Worm (Caenorhabditis elegans) whole organism, early embryonic: ENCODE results near the gene rpoa-1.

Source experiments
- B0310.2 ChIP-seq: sonication (generic microtip); optimal IDR thresholded peaks from 2 replicates; lab custom pipeline; 2016; ENCODE audit warnings: mild to moderate bottlenecking, missing genetic modification characterization, missing compliant biosample characterization
- F13C5.2 ChIP-seq: sonication (generic microtip); optimal IDR thresholded peaks from 2 replicates; lab custom pipeline; 2017; ENCODE audit warnings: mild to moderate bottlenecking, missing genetic modification characterization, inconsistent platforms, missing compliant biosample characterization
- aly-1 ChIP-seq: sonication (generic microtip); optimal IDR thresholded peaks from 2 replicates; lab custom pipeline; 2016; ENCODE audit warnings: missing genetic modification characterization, missing compliant biosample characterization
- ama-1 ChIP-seq: fragments of 150-350 bp; optimal IDR thresholded peaks from 2 replicates; lab custom pipeline; 2014
- ceh-13 ChIP-seq: fragments of 200-800 bp; sonication (Bioruptor generic); optimal IDR thresholded peaks from 2 replicates; lab custom pipeline; 2018; ENCODE audit warnings: mild to moderate bottlenecking, missing genetic modification characterization, missing compliant biosample characterization
- ceh-36 ChIP-seq: sonication (generic microtip); optimal IDR thresholded peaks from 2 replicates; lab custom pipeline; 2016; ENCODE audit warnings: missing genetic modification characterization, inconsistent platforms, missing compliant biosample characterization
- ets-7 ChIP-seq: sonication (generic microtip); optimal IDR thresholded peaks from 2 replicates; lab custom pipeline; 2016; ENCODE audit warnings: missing genotype, missing genetic modification characterization, missing compliant biosample characterization
- flt-1 ChIP-seq: fragments of 200-800 bp; sonication (Bioruptor generic); IDR thresholded peaks from 2 replicates; pipeline ENCODE4 v1.3.6; 2022; ENCODE audit warnings: missing genetic modification characterization, missing compliant biosample characterization
- hmbx-1 ChIP-seq: sonication (generic microtip); optimal IDR thresholded peaks from 2 replicates; lab custom pipeline; 2016; ENCODE audit warnings: mild to moderate bottlenecking, missing genetic modification characterization, missing compliant biosample characterization
- hmg-4 ChIP-seq: fragments of 200-800 bp; sonication (Bioruptor generic); optimal IDR thresholded peaks from 2 replicates; lab custom pipeline; 2018; ENCODE audit warnings: mild to moderate bottlenecking, missing genetic modification characterization, missing compliant biosample characterization
- hnd-1 ChIP-seq: sonication (generic microtip); optimal IDR thresholded peaks from 2 replicates; lab custom pipeline; 2016; ENCODE audit warnings: missing genetic modification characterization, missing compliant biosample characterization
- pes-1 ChIP-seq: fragments of 200-800 bp; sonication (Bioruptor generic); IDR thresholded peaks from 2 replicates; pipeline ENCODE4 v1.3.6; 2022; ENCODE audit warnings: missing genetic modification reagents, missing genetic modification characterization, missing compliant biosample characterization
- scrt-1 ChIP-seq: fragments of 200-800 bp; sonication (Bioruptor generic); IDR thresholded peaks from 2 replicates; pipeline ENCODE4 v1.3.6; 2022; ENCODE audit warnings: missing genetic modification characterization, missing compliant biosample characterization
- sea-1 ChIP-seq: fragments of 200-800 bp; sonication (Bioruptor generic); conservative IDR thresholded peaks from 2 replicates; pipeline ENCODE4 v1.3.6; 2022; ENCODE audit warnings: missing genetic modification characterization, missing compliant biosample characterization
- tbx-11 ChIP-seq: fragments of 200-800 bp; sonication (Bioruptor generic); IDR thresholded peaks from 2 replicates; pipeline ENCODE4 v1.3.6; 2022; ENCODE audit warnings: missing genetic modification characterization, missing compliant biosample characterization
- tbx-37 ChIP-seq: fragments of 200-800 bp; sonication (Bioruptor generic); conservative IDR thresholded peaks from 2 replicates; pipeline ENCODE4 v1.3.6; 2022; ENCODE audit warnings: missing genetic modification reagents, missing genetic modification characterization, missing compliant biosample characterization
- tra-4 ChIP-seq: sonication (generic microtip); optimal IDR thresholded peaks from 2 replicates; lab custom pipeline; 2017; ENCODE audit warnings: missing genetic modification characterization, missing compliant biosample characterization

rpoa-1 gene

DNA sequence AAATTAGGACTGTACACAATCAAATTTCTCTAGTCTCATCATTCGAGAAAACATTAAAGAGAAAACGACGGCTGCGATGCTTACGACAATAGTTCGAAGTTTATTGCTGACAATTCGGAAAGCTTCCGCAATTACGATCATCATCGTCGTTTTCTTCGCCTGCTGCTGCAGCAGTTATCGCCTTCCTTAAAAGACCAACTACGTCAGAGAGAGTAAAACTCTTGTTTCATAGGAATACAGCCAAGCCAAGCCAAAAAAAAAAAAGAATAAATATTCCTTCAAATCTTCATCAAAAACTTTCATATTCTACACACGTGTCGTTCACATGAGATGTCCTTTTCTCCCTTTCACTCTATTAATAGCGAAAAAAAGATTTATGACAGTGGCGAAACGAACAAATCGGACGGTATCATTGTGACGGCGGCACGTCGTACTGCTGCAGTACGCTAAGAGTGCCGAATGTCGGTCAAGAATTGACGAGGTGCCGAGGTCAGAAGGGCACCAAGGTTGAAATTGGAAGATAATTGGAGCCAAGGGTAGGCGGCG is 14.7 kb downstream of the rpoa-1 start:
- TF ChIP-seq hnd-1 (tag; lab: Kevin White, UChicago) (no peak), ceh-36 (tag; lab: Kevin White, UChicago) (no peak), pes-1 (GFP tag; lab: Robert Waterston, UW) (no peak), scrt-1 (GFP tag; lab: Robert Waterston, UW) (no peak), ets-7 (tag; lab: Kevin White, UChicago) (no peak), flt-1 (GFP tag; lab: Robert Waterston, UW) (no peak), aly-1 (no peak), F13C5.2 (tag; lab: Kevin White, UChicago) (no peak), ceh-13 (GFP tag; lab: Kevin White, UChicago) (no peak), hmg-4 (GFP tag; lab: Kevin White, UChicago) (no peak), tbx-11 (GFP tag; lab: Robert Waterston, UW) (no peak), tra-4 (no peak), hmbx-1 (tag; lab: Kevin White, UChicago) (no peak), sea-1 (GFP tag; lab: Robert Waterston, UW) (no peak), tbx-37 (GFP tag; lab: Robert Waterston, UW) (no peak), B0310.2 (tag; lab: Kevin White, UChicago) (no peak), ama-1 (no peak)

ce11 chrII:13678555-13679119 is 16.0 kb downstream of the rpoa-1 start:
- TF ChIP-seq flt-1 (GFP tag; lab: Robert Waterston, UW): no peak
- TF ChIP-seq tra-4: no peak
- TF ChIP-seq tbx-37 (GFP tag; lab: Robert Waterston, UW): no peak
- no peak for TF ChIP-seq ama-1
- TF ChIP-seq ceh-36 (tag; lab: Kevin White, UChicago): no peak
- TF ChIP-seq hmbx-1 (tag; lab: Kevin White, UChicago): no peak
- TF ChIP-seq sea-1 (GFP tag; lab: Robert Waterston, UW): no peak
- TF ChIP-seq tbx-11 (GFP tag; lab: Robert Waterston, UW): no peak
- TF ChIP-seq ceh-13 (GFP tag; lab: Kevin White, UChicago): no peak
- no peak for TF ChIP-seq F13C5.2 (tag; lab: Kevin White, UChicago)
- no peak for TF ChIP-seq pes-1 (GFP tag; lab: Robert Waterston, UW)
- no peak for TF ChIP-seq aly-1
- no peak for TF ChIP-seq scrt-1 (GFP tag; lab: Robert Waterston, UW)
- TF ChIP-seq hmg-4 (GFP tag; lab: Kevin White, UChicago): no peak
- TF ChIP-seq ets-7 (tag; lab: Kevin White, UChicago): no peak
- no peak for TF ChIP-seq hnd-1 (tag; lab: Kevin White, UChicago)
- no peak for TF ChIP-seq B0310.2 (tag; lab: Kevin White, UChicago)

- no peak for TF ChIP-seq tra-4
- no peak for TF ChIP-seq ceh-36 (tag; lab: Kevin White, UChicago)
- TF ChIP-seq ama-1: no peak
- TF ChIP-seq pes-1 (GFP tag; lab: Robert Waterston, UW): no peak
- no peak for TF ChIP-seq hmbx-1 (tag; lab: Kevin White, UChicago)
- TF ChIP-seq scrt-1 (GFP tag; lab: Robert Waterston, UW): no peak
- TF ChIP-seq tbx-37 (GFP tag; lab: Robert Waterston, UW): no peak
- no peak for TF ChIP-seq flt-1 (GFP tag; lab: Robert Waterston, UW)
- no peak for TF ChIP-seq tbx-11 (GFP tag; lab: Robert Waterston, UW)
- TF ChIP-seq hnd-1 (tag; lab: Kevin White, UChicago): no peak
- no peak for TF ChIP-seq F13C5.2 (tag; lab: Kevin White, UChicago)
- TF ChIP-seq ceh-13 (GFP tag; lab: Kevin White, UChicago): no peak
- no peak for TF ChIP-seq sea-1 (GFP tag; lab: Robert Waterston, UW)
- no peak for TF ChIP-seq hmg-4 (GFP tag; lab: Kevin White, UChicago)
- no peak for TF ChIP-seq ets-7 (tag; lab: Kevin White, UChicago)
- TF ChIP-seq B0310.2 (tag; lab: Kevin White, UChicago): no peak
- no peak for TF ChIP-seq aly-1
Measured at ce11 chrII:13677927-13678326, 16.7 kb downstream of the rpoa-1 start.

DNA sequence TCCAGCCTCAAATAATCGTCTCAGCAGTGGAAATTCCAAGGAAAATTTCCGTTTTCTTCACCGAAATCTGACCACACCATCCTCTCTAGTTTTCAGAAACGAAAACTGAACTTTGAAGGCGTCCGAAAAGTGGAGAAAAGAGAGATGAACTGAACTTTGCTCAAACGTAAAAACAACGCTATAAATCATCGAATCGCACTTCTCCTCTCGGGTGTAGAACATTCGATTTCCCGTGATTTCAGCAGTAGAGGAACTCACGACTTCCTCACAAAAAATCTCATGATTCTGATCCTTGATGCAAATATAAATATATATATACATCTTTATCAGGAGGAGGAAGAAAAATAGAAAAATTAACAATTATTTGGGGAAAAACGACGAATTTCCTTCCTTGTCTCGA is 19.4 kb downstream of the rpoa-1 start:
- no peak for TF ChIP-seq ama-1

DNA sequence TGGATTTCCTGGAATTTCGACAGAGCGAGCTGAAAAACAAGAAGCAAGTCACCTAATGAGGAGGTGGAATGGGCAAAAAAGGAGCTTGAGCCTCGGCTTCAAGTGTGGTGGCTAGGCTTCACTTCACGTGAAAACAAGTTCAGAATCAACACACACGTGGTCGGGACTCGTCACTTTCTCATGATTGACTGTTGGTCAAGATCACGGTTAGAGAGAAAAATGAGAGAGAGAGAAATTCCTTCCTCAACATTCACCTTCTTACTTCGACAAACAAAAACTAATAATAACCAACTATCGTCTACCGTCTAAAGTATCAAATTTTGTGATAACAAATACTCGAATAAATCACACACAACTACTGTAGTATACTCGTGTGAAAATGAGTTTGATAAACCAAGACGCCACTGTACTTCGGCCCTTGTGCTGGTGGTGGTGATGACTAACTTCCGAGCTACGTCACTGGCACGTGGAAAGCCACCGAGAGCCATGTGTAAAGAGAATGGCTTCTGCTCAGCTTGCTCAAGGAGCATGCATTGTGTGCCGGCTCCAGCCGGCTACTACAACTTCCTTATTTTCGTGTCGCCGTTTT is 20.9 kb downstream of the rpoa-1 start:
- TF ChIP-seq tbx-37 (GFP tag; lab: Robert Waterston, UW) (no peak), sea-1 (GFP tag; lab: Robert Waterston, UW) (no peak), hnd-1 (tag; lab: Kevin White, UChicago) (no peak), flt-1 (GFP tag; lab: Robert Waterston, UW) (no peak), aly-1 (no peak), ama-1 (no peak), tra-4 (no peak), pes-1 (GFP tag; lab: Robert Waterston, UW) (no peak)

DNA sequence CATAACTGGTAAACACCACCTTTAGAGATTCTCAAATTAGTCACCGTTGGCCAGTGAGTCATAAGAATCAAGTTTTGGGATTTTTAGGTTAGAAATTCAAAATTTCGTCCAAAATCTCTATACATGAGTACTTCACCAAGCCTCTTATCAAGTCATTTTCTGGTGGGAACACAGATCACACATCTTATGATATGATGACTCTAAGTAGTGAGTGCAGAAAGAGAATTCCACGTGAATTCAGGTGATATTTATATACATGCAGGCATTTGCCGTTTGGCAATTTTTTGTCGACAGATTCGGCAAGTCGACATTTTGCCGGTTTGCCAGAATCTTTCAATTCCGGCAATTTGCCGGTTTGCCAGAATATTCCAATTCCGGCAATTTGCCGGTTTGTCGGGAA is 22.5 kb downstream of the rpoa-1 start:
- TF ChIP-seq B0310.2 (tag; lab: Kevin White, UChicago): no peak
- TF ChIP-seq scrt-1 (GFP tag; lab: Robert Waterston, UW): no peak
- TF ChIP-seq tra-4: no peak
- no peak for TF ChIP-seq ceh-13 (GFP tag; lab: Kevin White, UChicago)
- no peak for TF ChIP-seq ceh-36 (tag; lab: Kevin White, UChicago)
- TF ChIP-seq tbx-11 (GFP tag; lab: Robert Waterston, UW): no peak
- TF ChIP-seq F13C5.2 (tag; lab: Kevin White, UChicago): no peak
- no peak for TF ChIP-seq ama-1
- no peak for TF ChIP-seq hmg-4 (GFP tag; lab: Kevin White, UChicago)
- no peak for TF ChIP-seq hnd-1 (tag; lab: Kevin White, UChicago)
- TF ChIP-seq tbx-37 (GFP tag; lab: Robert Waterston, UW): no peak
- TF ChIP-seq pes-1 (GFP tag; lab: Robert Waterston, UW): no peak
- no peak for TF ChIP-seq ets-7 (tag; lab: Kevin White, UChicago)
